Fruit fly (Drosophila melanogaster): ENCODE results near the gene Dysb.

Gene Dysb

dm6 chr3L:18867521-18867920 lies at the start of gene Dysb:
Gene Dysb (plus strand): TSS chr3L:18867771.
- TF ChIP-seq CTCF (optimal IDR thresholded peaks at IDR 0.05) = no peak
- TF ChIP-seq CG8478 (optimal IDR thresholded peaks at IDR 0.05) = no peak

- no peak for TF ChIP-seq CTCF (optimal IDR thresholded peaks at IDR 0.05)
- no peak for TF ChIP-seq CG8478 (optimal IDR thresholded peaks at IDR 0.05)
Observed at dm6 chr3L:18819262-18819886, 48.2 kb upstream of the Dysb start.

dm6 chr3L:18819887-18820637 lies 47.5 kb upstream of the Dysb start:
- no peak for TF ChIP-seq CG8478 (optimal IDR thresholded peaks at IDR 0.05)
- no peak for TF ChIP-seq CTCF (optimal IDR thresholded peaks at IDR 0.05)

- TF ChIP-seq CG8478 (optimal IDR thresholded peaks at IDR 0.05) (no peak), CTCF (optimal IDR thresholded peaks at IDR 0.05) (peak in 1 of 2 experiments; percentile 16)
Observed at dm6 chr3L:18820638-18821382, 46.8 kb upstream of the Dysb start, which contains the start of the genes CG14073 and HipHop. Gene CG14073 (minus strand): TSS chr3L:18820675. Gene HipHop (plus strand): TSS chr3L:18821171.

- no peak for TF ChIP-seq CTCF (optimal IDR thresholded peaks at IDR 0.05)
- TF ChIP-seq CG8478 (optimal IDR thresholded peaks at IDR 0.05) = no peak
Observed at dm6 chr3L:18822049-18822448, 45.5 kb upstream of the Dysb start.

dm6 chr3L:18822450-18823220 lies 44.9 kb upstream of the Dysb start, which contains the start of gene Cat:
Gene Cat (plus strand): TSS chr3L:18822604.
- TF ChIP-seq CTCF (optimal IDR thresholded peaks at IDR 0.05) (no peak), CG8478 (optimal IDR thresholded peaks at IDR 0.05) (no peak)

- TF ChIP-seq CTCF (optimal IDR thresholded peaks at IDR 0.05) (no peak), CG8478 (optimal IDR thresholded peaks at IDR 0.05) (no peak)
Observed at dm6 chr3L:18823221-18823514, 44.4 kb upstream of the Dysb start.

dm6 chr3L:18823870-18824561 lies 43.6 kb upstream of the Dysb start:
- TF ChIP-seq CG8478 (optimal IDR thresholded peaks at IDR 0.05) = no peak
- TF ChIP-seq CTCF (optimal IDR thresholded peaks at IDR 0.05) = no peak

- TF ChIP-seq CTCF (optimal IDR thresholded peaks at IDR 0.05) = no peak
- no peak for TF ChIP-seq CG8478 (optimal IDR thresholded peaks at IDR 0.05)
Observed at dm6 chr3L:18824851-18825250, 42.7 kb upstream of the Dysb start.

dm6 chr3L:18825993-18826392 lies 41.6 kb upstream of the Dysb start:
- TF ChIP-seq CG8478 (optimal IDR thresholded peaks at IDR 0.05) = no peak
- TF ChIP-seq CTCF (optimal IDR thresholded peaks at IDR 0.05) = no peak

- TF ChIP-seq CG8478 (optimal IDR thresholded peaks at IDR 0.05) = no peak
- TF ChIP-seq CTCF (optimal IDR thresholded peaks at IDR 0.05) = peak in 1 of 2 experiments; percentile 53
Observed at dm6 chr3L:18828318-18828717, 39.3 kb upstream of the Dysb start.

dm6 chr3L:18832195-18832594 lies 35.4 kb upstream of the Dysb start:
- TF ChIP-seq CTCF (optimal IDR thresholded peaks at IDR 0.05) (no peak), CG8478 (optimal IDR thresholded peaks at IDR 0.05) (no peak)

dm6 chr3L:18832708-18833107 lies 34.9 kb upstream of the Dysb start:
- TF ChIP-seq CG8478 (optimal IDR thresholded peaks at IDR 0.05) (no peak), CTCF (optimal IDR thresholded peaks at IDR 0.05) (no peak)

- no peak for TF ChIP-seq CG8478 (optimal IDR thresholded peaks at IDR 0.05)
Observed at dm6 chr3L:18833234-18833633, 34.3 kb upstream of the Dysb start.
